Fruit fly (Drosophila melanogaster) whole organism, embryonic: ENCODE results near the gene CG1575.

Source experiments
- Atf-2 ChIP-seq: fragments of 200-800 bp; sonication (Bioruptor generic); optimal IDR thresholded peaks from 2 replicates; lab custom pipeline; 2016; ENCODE audit warnings: missing biosample characterization, missing genetic modification characterization
- Bteb2 ChIP-seq: fragments of 200-800 bp; sonication (Bioruptor generic); optimal IDR thresholded peaks from 2 replicates; lab custom pipeline; 2016; ENCODE audit warnings: missing biosample characterization, missing genetic modification characterization
- CG10267 ChIP-seq: fragments of 200-800 bp; sonication (Bioruptor generic); optimal IDR thresholded peaks from 2 replicates; lab custom pipeline; 2018; ENCODE audit warnings: missing biosample characterization, mild to moderate bottlenecking, missing genetic modification characterization, moderate library complexity
- CG10979 ChIP-seq: fragments of 200-800 bp; sonication (Bioruptor generic); optimal IDR thresholded peaks from 2 replicates; lab custom pipeline; 2018; ENCODE audit warnings: missing biosample characterization, mild to moderate bottlenecking, missing genetic modification characterization, moderate library complexity
- CG11398 ChIP-seq: fragments of 200-800 bp; sonication (Bioruptor generic); optimal IDR thresholded peaks from 2 replicates; lab custom pipeline; 2016; ENCODE audit warnings: missing biosample characterization, missing genetic modification characterization
- CG13624 ChIP-seq: fragments of 200-800 bp; sonication (Bioruptor generic); optimal IDR thresholded peaks from 2 replicates; lab custom pipeline; 2016; ENCODE audit warnings: missing biosample characterization, missing genetic modification characterization
- CG15073 ChIP-seq: fragments of 200-800 bp; sonication (Bioruptor generic); optimal IDR thresholded peaks from 2 replicates; lab custom pipeline; 2016; ENCODE audit warnings: missing biosample characterization, missing genetic modification characterization
- CG15601 ChIP-seq: fragments of 200-800 bp; sonication (Bioruptor generic); optimal IDR thresholded peaks from 3 replicates; lab custom pipeline; 2019; ENCODE audit warnings: missing biosample characterization, mild to moderate bottlenecking, missing genetic modification characterization, moderate library complexity
- CG16779 ChIP-seq: fragments of 200-800 bp; sonication (Bioruptor generic); IDR thresholded peaks from 2 replicates; pipeline ENCODE4 v1.3.6; 2022; ENCODE audit warnings: missing biosample characterization, missing genetic modification characterization
- CG16813 ChIP-seq: fragments of 200-800 bp; sonication (Bioruptor generic); IDR thresholded peaks from 3 replicates; pipeline ENCODE4 v1.3.6; 2022; ENCODE audit warnings: missing biosample characterization, missing genetic modification characterization; ENCODE audit not compliant: partially characterized antibody
- CG17359 ChIP-seq: fragments of 200-800 bp; sonication (Bioruptor generic); optimal IDR thresholded peaks from 3 replicates; lab custom pipeline; 2018; ENCODE audit warnings: missing biosample characterization, mild to moderate bottlenecking, missing genetic modification characterization, moderate library complexity
- CG4707 ChIP-seq: fragments of 200-800 bp; sonication (Bioruptor generic); optimal IDR thresholded peaks from 2 replicates; lab custom pipeline; 2018; ENCODE audit warnings: missing biosample characterization, mild to moderate bottlenecking, missing genetic modification characterization, moderate library complexity
- CG6689 ChIP-seq: fragments of 200-800 bp; sonication (Bioruptor generic); IDR thresholded peaks from 2 replicates; pipeline ENCODE4 v1.3.6; 2022; ENCODE audit warnings: missing biosample characterization, missing genetic modification characterization
- CG7357 ChIP-seq: fragments of 200-800 bp; sonication (Bioruptor generic); IDR thresholded peaks from 3 replicates; pipeline ENCODE4 v1.3.6; 2022; ENCODE audit warnings: missing biosample characterization, missing genetic modification characterization
- CG7987 ChIP-seq: fragments of 200-800 bp; sonication (Bioruptor generic); optimal IDR thresholded peaks from 2 replicates; lab custom pipeline; 2018; ENCODE audit warnings: missing biosample characterization, mild to moderate bottlenecking, missing genetic modification characterization, moderate library complexity
- CG8089 ChIP-seq: fragments of 200-800 bp; sonication (Bioruptor generic); optimal IDR thresholded peaks from 3 replicates; lab custom pipeline; 2016; ENCODE audit warnings: missing biosample characterization, missing genetic modification characterization
- CkIIα-i1 ChIP-seq: fragments of 200-800 bp; sonication (Bioruptor generic); IDR thresholded peaks from 2 replicates; pipeline ENCODE4 v1.3.6; 2022; ENCODE audit warnings: missing biosample characterization, missing genetic modification characterization
- Fer1 ChIP-seq: fragments of 200-800 bp; sonication (Bioruptor generic); optimal IDR thresholded peaks from 2 replicates; lab custom pipeline; 2017; ENCODE audit warnings: missing biosample characterization, mild to moderate bottlenecking, missing genetic modification characterization
- Gug ChIP-seq: fragments of 200-800 bp; sonication (Bioruptor generic); IDR thresholded peaks from 4 replicates; pipeline ENCODE4 v1.3.6; 2022; ENCODE audit warnings: missing biosample characterization, missing genetic modification characterization
- H15 ChIP-seq: fragments of 200-800 bp; sonication (Bioruptor generic); IDR thresholded peaks from 3 replicates; pipeline ENCODE4 v1.3.6; 2022; ENCODE audit warnings: missing biosample characterization, missing genetic modification characterization
- HLHmδ ChIP-seq: fragments of 200-800 bp; sonication (Bioruptor generic); optimal IDR thresholded peaks from 2 replicates; lab custom pipeline; 2018; ENCODE audit warnings: missing biosample characterization, mild to moderate bottlenecking, missing genetic modification characterization, moderate library complexity
- Hand ChIP-seq: fragments of 200-800 bp; sonication (Bioruptor generic); optimal IDR thresholded peaks from 2 replicates; lab custom pipeline; 2017; ENCODE audit warnings: mild to moderate bottlenecking, missing biosample characterization, missing genetic modification reagents, missing genetic modification characterization
- Hey ChIP-seq: fragments of 200-800 bp; sonication (Bioruptor generic); optimal IDR thresholded peaks from 3 replicates; lab custom pipeline; 2018; ENCODE audit warnings: missing biosample characterization, mild to moderate bottlenecking, missing genetic modification characterization
- Hr3 ChIP-seq: fragments of 200-800 bp; sonication (Bioruptor generic); optimal IDR thresholded peaks from 3 replicates; lab custom pipeline; 2016; ENCODE audit warnings: missing biosample characterization, missing genetic modification characterization
- Mad ChIP-seq: fragments of 200-800 bp; sonication (Bioruptor generic); optimal IDR thresholded peaks from 2 replicates; lab custom pipeline; 2016; ENCODE audit warnings: missing biosample characterization, missing genetic modification characterization
- Max ChIP-seq: fragments of 200-800 bp; sonication (Bioruptor generic); optimal IDR thresholded peaks from 2 replicates; lab custom pipeline; 2016; ENCODE audit warnings: missing biosample characterization, mild to moderate bottlenecking, missing genetic modification characterization
- Neu2 ChIP-seq: fragments of 200-800 bp; sonication (Bioruptor generic); optimal IDR thresholded peaks from 3 replicates; lab custom pipeline; 2016; ENCODE audit warnings: missing biosample characterization, missing genetic modification characterization, borderline replicate concordance
- Ssrp ChIP-seq: fragments of 200-800 bp; sonication (Bioruptor generic); optimal IDR thresholded peaks from 2 replicates; lab custom pipeline; 2018; ENCODE audit warnings: missing biosample characterization, mild to moderate bottlenecking, missing genetic modification characterization, moderate library complexity
- Trl ChIP-seq, 3 experiments: fragments of >200 bp in 2 of 3; fragments of 200-800 bp in 1 of 3; sonication (Bioruptor generic) in 1 of 3; optimal IDR thresholded peaks; 2 replicates in 1 of 3; 3 replicates in 2 of 3; lab custom pipeline; 2016 to 2017; ENCODE audit warnings: missing biosample characterization in 1 of 3, missing genetic modification characterization in 1 of 3
- al ChIP-seq: fragments of 200-800 bp; sonication (Bioruptor generic); IDR thresholded peaks from 2 replicates; pipeline ENCODE4 v1.3.6; 2022; ENCODE audit warnings: missing biosample characterization, missing genetic modification characterization
- az2 ChIP-seq: fragments of 200-800 bp; sonication (Bioruptor generic); optimal IDR thresholded peaks from 3 replicates; lab custom pipeline; 2016; ENCODE audit warnings: missing biosample characterization, missing genetic modification characterization
- br ChIP-seq: fragments of >200 bp; optimal IDR thresholded peaks from 2 replicates; lab custom pipeline; 2017
- bsh ChIP-seq, 2 experiments: fragments of 200-800 bp; sonication (Bioruptor generic); optimal IDR thresholded peaks; 2 replicates each; lab custom pipeline; 2017 to 2018; ENCODE audit warnings: mild to moderate bottlenecking in 2 of 2, missing biosample characterization in 2 of 2, missing genetic modification characterization in 2 of 2, moderate library complexity in 1 of 2
- cas ChIP-seq: fragments of 200-800 bp; sonication (Bioruptor generic); IDR thresholded peaks from 2 replicates; pipeline ENCODE4 v1.3.6; 2022; ENCODE audit warnings: missing biosample characterization, missing genetic modification characterization
- crp ChIP-seq, 2 experiments: fragments of 200-800 bp; sonication (Bioruptor generic); optimal IDR thresholded peaks; 2 replicates in 1 of 2; 3 replicates in 1 of 2; lab custom pipeline; 2017; ENCODE audit warnings: missing biosample characterization in 2 of 2, missing genetic modification characterization in 2 of 2, mild to moderate bottlenecking in 1 of 2, moderate library complexity in 1 of 2
- ewg ChIP-seq: fragments of 200-800 bp; sonication (Bioruptor generic); optimal IDR thresholded peaks from 3 replicates; lab custom pipeline; 2017; ENCODE audit warnings: mild to moderate bottlenecking, missing biosample characterization, missing genetic modification reagents, missing genetic modification characterization
- fu2 ChIP-seq: fragments of 200-800 bp; sonication (Bioruptor generic); optimal IDR thresholded peaks from 2 replicates; lab custom pipeline; 2016; ENCODE audit warnings: missing biosample characterization, missing genetic modification characterization
- ham ChIP-seq: fragments of 200-800 bp; sonication (Bioruptor generic); IDR thresholded peaks from 2 replicates; pipeline ENCODE4 v1.3.6; 2022; ENCODE audit warnings: missing biosample characterization, missing genetic modification characterization
- her ChIP-seq: fragments of 200-800 bp; sonication (Bioruptor generic); optimal IDR thresholded peaks from 2 replicates; lab custom pipeline; 2016; ENCODE audit warnings: missing biosample characterization, missing genetic modification characterization
- lilli ChIP-seq: fragments of 200-800 bp; sonication (Bioruptor generic); optimal IDR thresholded peaks from 3 replicates; lab custom pipeline; 2016; ENCODE audit warnings: missing biosample characterization, missing genetic modification characterization
- luna ChIP-seq: fragments of 200-800 bp; sonication (Bioruptor generic); optimal IDR thresholded peaks from 2 replicates; lab custom pipeline; 2016; ENCODE audit warnings: missing biosample characterization, missing genetic modification characterization
- mld ChIP-seq: fragments of 200-800 bp; sonication (Bioruptor generic); IDR thresholded peaks from 3 replicates; pipeline ENCODE4 v1.3.6; 2022; ENCODE audit warnings: missing biosample characterization, missing genetic modification characterization; ENCODE audit not compliant: partially characterized antibody
- oc ChIP-seq: fragments of 200-800 bp; sonication (Bioruptor generic); optimal IDR thresholded peaks from 2 replicates; lab custom pipeline; 2018; ENCODE audit warnings: missing biosample characterization, mild to moderate bottlenecking, missing genetic modification characterization, moderate library complexity
- odd ChIP-seq: fragments of 200-800 bp; sonication (Bioruptor generic); optimal IDR thresholded peaks from 2 replicates; lab custom pipeline; 2017; ENCODE audit warnings: missing biosample characterization, mild to moderate bottlenecking, missing genetic modification characterization
- row ChIP-seq: fragments of 200-800 bp; sonication (Bioruptor generic); IDR thresholded peaks from 3 replicates; pipeline ENCODE4 v1.3.6; 2022; ENCODE audit warnings: missing biosample characterization, missing genetic modification characterization
- slbo ChIP-seq: fragments of 200-800 bp; sonication (Bioruptor generic); IDR thresholded peaks from 2 replicates; pipeline ENCODE4 v1.3.6; 2022; ENCODE audit warnings: missing biosample characterization, missing genetic modification characterization
- stc ChIP-seq: fragments of 200-800 bp; sonication (Bioruptor generic); IDR thresholded peaks from 2 replicates; pipeline ENCODE4 v1.3.6; 2022; ENCODE audit warnings: missing biosample characterization, missing genetic modification characterization
- tx ChIP-seq: fragments of 200-800 bp; sonication (Bioruptor generic); optimal IDR thresholded peaks from 2 replicates; lab custom pipeline; 2016; ENCODE audit warnings: missing biosample characterization, missing genetic modification characterization
- wdn ChIP-seq: fragments of 200-800 bp; sonication (Bioruptor generic); IDR thresholded peaks from 2 replicates; pipeline ENCODE4 v1.3.6; 2022; ENCODE audit warnings: missing biosample characterization, missing genetic modification characterization
- yki ChIP-seq: fragments of >200 bp; optimal IDR thresholded peaks from 3 replicates; lab custom pipeline; 2018

CG1575 gene

dm6 chrX:8141353-8142066 lies 24.7 kb downstream of the CG1575 start (continued):
- no peak for TF ChIP-seq CG16813 (GFP tag; lab: Robert Waterston, UW)
- no peak for TF ChIP-seq Ssrp (tag; lab: Kevin White, UChicago)
- TF ChIP-seq CG7987 (GFP tag; lab: Kevin White, UChicago), result no peak
- TF ChIP-seq her (GFP tag; lab: Kevin White, UChicago), result peak; percentile 29
- peak; percentile 19 for TF ChIP-seq Mad
- no peak for TF ChIP-seq CG13624 (GFP tag; lab: Kevin White, UChicago)
- TF ChIP-seq Fer1 (GFP tag; lab: Kevin White, UChicago), result no peak
- no peak for TF ChIP-seq wdn
- no peak for TF ChIP-seq HLHmδ
- no peak for TF ChIP-seq ham (GFP tag; lab: Robert Waterston, UW)
- TF ChIP-seq Hey, result no peak
- TF ChIP-seq Atf-2 (GFP tag; lab: Kevin White, UChicago), result peak; percentile 5
- TF ChIP-seq yki (lab: Kevin White, UChicago), result no peak
- TF ChIP-seq slbo (GFP tag; lab: Robert Waterston, UW), result peak; percentile 41; the same call in 1 of the 2 replicates
- TF ChIP-seq luna, result no peak
- no peak for TF ChIP-seq Max
- no peak for TF ChIP-seq CG17359
- no peak for TF ChIP-seq oc (tag; lab: Kevin White, UChicago)
- TF ChIP-seq ewg, result no peak
- TF ChIP-seq crp (GFP tag; optimal IDR thresholded peaks at IDR 0.05; lab: Kevin White, UChicago), result no peak
- no peak for TF ChIP-seq CkIIα-i1 (GFP tag; lab: Robert Waterston, UW)
- no peak for TF ChIP-seq CG7357 (GFP tag; lab: Robert Waterston, UW)
- TF ChIP-seq Hand (GFP tag; lab: Kevin White, UChicago), result peak; percentile 4
- TF ChIP-seq CG16779 (GFP tag; lab: Robert Waterston, UW), result no peak
- TF ChIP-seq fu2, result no peak
- TF ChIP-seq lilli (GFP tag; lab: Kevin White, UChicago), result peak; percentile 67
- no peak for TF ChIP-seq Neu2
- TF ChIP-seq CG10979 (tag; lab: Kevin White, UChicago), result peak; percentile 3
- TF ChIP-seq br (lab: Kevin White, UChicago), result no peak
- TF ChIP-seq CG15601 (tag; lab: Kevin White, UChicago), result no peak
- no peak for TF ChIP-seq az2 (GFP tag; lab: Kevin White, UChicago)
- TF ChIP-seq Gug (GFP tag; lab: Robert Waterston, UW), result no peak
- no peak for TF ChIP-seq CG15073 (GFP tag; lab: Kevin White, UChicago)
- no peak for TF ChIP-seq Bteb2 (GFP tag; lab: Kevin White, UChicago)
- 0 out of 3 replicates have a peak, but pooled peaks have one; percentile 24 for TF ChIP-seq row (GFP tag; lab: Robert Waterston, UW)
- peak in 1 of 2 experiments; percentile 4 for TF ChIP-seq bsh (GFP tag; optimal IDR thresholded peaks at IDR 0.05; lab: Kevin White, UChicago)
- TF ChIP-seq CG6689 (GFP tag; lab: Robert Waterston, UW), result no peak
- TF ChIP-seq Trl (optimal IDR thresholded peaks at IDR 0.05; lab: Kevin White, UChicago), result no peak
- TF ChIP-seq Trl (GFP tag; optimal IDR thresholded peaks at IDR 0.05; lab: Kevin White, UChicago), result peak; percentile 4
- no peak for TF ChIP-seq cas
- no peak for TF ChIP-seq CG4707 (GFP tag; lab: Kevin White, UChicago)
- peak; percentile 25 for TF ChIP-seq CG8089 (GFP tag; lab: Kevin White, UChicago)
- TF ChIP-seq stc (GFP tag; lab: Robert Waterston, UW), result no peak
- no peak for TF ChIP-seq Hr3 (GFP tag; lab: Kevin White, UChicago)
- TF ChIP-seq CG10267 (tag; lab: Kevin White, UChicago), result no peak
- TF ChIP-seq H15 (GFP tag; lab: Robert Waterston, UW), result no peak
- no peak for TF ChIP-seq al (GFP tag; lab: Robert Waterston, UW)
- TF ChIP-seq odd, result no peak
- no peak for TF ChIP-seq CG11398 (GFP tag; lab: Kevin White, UChicago)
- TF ChIP-seq tx (GFP tag; lab: Kevin White, UChicago), result no peak
- TF ChIP-seq mld (GFP tag; lab: Robert Waterston, UW), result no peak
